Fruit fly (Drosophila melanogaster): ENCODE measurements around the gene Brf.

DNA sequence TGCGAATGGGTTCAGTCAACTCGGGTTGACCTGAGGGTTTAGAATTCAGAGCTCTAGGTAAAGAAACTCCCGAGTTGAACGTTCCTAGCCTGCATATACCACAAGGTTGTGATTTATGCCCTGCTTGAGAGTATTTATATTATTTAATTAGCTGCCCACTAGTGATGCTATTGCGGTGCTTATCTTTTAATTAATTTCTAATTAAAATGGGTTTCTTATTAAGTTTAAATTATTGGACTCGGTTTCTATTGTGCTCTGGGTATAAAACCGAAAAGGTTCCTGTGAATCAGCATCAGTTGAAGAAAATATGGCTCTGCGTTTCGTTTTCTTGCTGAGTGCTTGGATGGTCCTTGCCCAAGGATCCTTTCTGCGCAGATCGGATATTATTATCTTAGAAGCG is 24.3 kb upstream of the Brf start, which contains the start of gene CG5866:
- TF ChIP-seq usp (GFP tag; optimal IDR thresholded peaks at IDR 0.05): no peak
- TF ChIP-seq Dll (optimal IDR thresholded peaks at IDR 0.05): no peak
- TF ChIP-seq EcR (GFP tag; optimal IDR thresholded peaks at IDR 0.05): no peak
- TF ChIP-seq psq (optimal IDR thresholded peaks at IDR 0.05): no peak
- TF ChIP-seq CG8478 (optimal IDR thresholded peaks at IDR 0.05): no peak
- no peak for TF ChIP-seq pan (optimal IDR thresholded peaks at IDR 0.05)
